Worm (Caenorhabditis elegans) whole organism, L1 larva: Measurements from ENCODE around the gene dsc-1.

Experiments used
- C34B4.2 ChIP-seq: sonication (generic microtip); optimal IDR thresholded peaks from 2 replicates; lab custom pipeline; 2017; ENCODE audit warnings: mild to moderate bottlenecking, missing genetic modification characterization, missing compliant biosample characterization
- blmp-1 ChIP-seq: fragments of 150-350 bp; optimal IDR thresholded peaks from 2 replicates; lab custom pipeline; 2014; ENCODE audit warnings: missing biosample characterization, missing genetic modification characterization
- dpl-1 ChIP-seq, 3 experiments: fragments of 150-350 bp in 2 of 3; sonication (generic microtip) in 1 of 3; optimal IDR thresholded peaks; 2 replicates each; lab custom pipeline; 2014 to 2017; ENCODE audit warnings: missing biosample characterization in 3 of 3, missing genetic modification characterization in 3 of 3, missing genetic modification reagents in 3 of 3
- efl-3 ChIP-seq: fragments of 200-800 bp; sonication (Bioruptor generic); optimal IDR thresholded peaks from 2 replicates; lab custom pipeline; 2018; ENCODE audit warnings: mild to moderate bottlenecking, missing genetic modification characterization, missing compliant biosample characterization
- elt-2 ChIP-seq: sonication (generic microtip); optimal IDR thresholded peaks from 2 replicates; lab custom pipeline; 2016; ENCODE audit warnings: missing genetic modification characterization, mild to moderate bottlenecking, inconsistent platforms, missing compliant biosample characterization, missing genetic modification reagents
- elt-3 ChIP-seq, 6 experiments: fragments of 150-350 bp in 1 of 6; sonication (generic microtip); optimal IDR thresholded peaks; 2 replicates each; lab custom pipeline; 2017 to 2018; ENCODE audit warnings: missing biosample characterization in 6 of 6, missing genetic modification characterization in 6 of 6, inconsistent platforms in 1 of 6
- ets-5 ChIP-seq: fragments of 200-800 bp; sonication (Bioruptor generic); IDR thresholded peaks from 2 replicates; pipeline ENCODE4 v1.3.6; 2022; ENCODE audit warnings: missing genetic modification characterization, missing compliant biosample characterization
- lin-35 ChIP-seq, 2 experiments: fragments of 150-350 bp; optimal IDR thresholded peaks; 2 replicates each; lab custom pipeline; 2014; ENCODE audit warnings: missing biosample characterization in 2 of 2, missing genetic modification characterization in 2 of 2, missing genetic modification reagents in 2 of 2
- lir-3 ChIP-seq: sonication (generic microtip); optimal IDR thresholded peaks from 2 replicates; lab custom pipeline; 2016; ENCODE audit warnings: mild to moderate bottlenecking, missing genetic modification characterization, moderate library complexity, missing compliant biosample characterization; ENCODE audit not compliant: poor library complexity
- nhr-11 ChIP-seq: fragments of 150-350 bp; optimal IDR thresholded peaks from 2 replicates; lab custom pipeline; 2014; ENCODE audit warnings: missing biosample characterization, missing genetic modification characterization
- nhr-12 ChIP-seq: sonication (generic microtip); optimal IDR thresholded peaks from 2 replicates; lab custom pipeline; 2017; ENCODE audit warnings: missing biosample characterization, missing genetic modification characterization
- pag-3 ChIP-seq: sonication (generic microtip); optimal IDR thresholded peaks from 2 replicates; lab custom pipeline; 2017; ENCODE audit warnings: missing genetic modification characterization, mild to moderate bottlenecking, missing compliant biosample characterization, antibody characterized with exemption, borderline replicate concordance; ENCODE audit not compliant: insufficient read depth
- sptf-1 ChIP-seq: fragments of 150-350 bp; optimal IDR thresholded peaks from 2 replicates; lab custom pipeline; 2014; ENCODE audit warnings: missing biosample characterization, missing genetic modification characterization

ce11 chrX:15026008-15026407, 8.6 kb downstream of the dsc-1 start, which contains the start of gene seb-3:
- TF ChIP-seq blmp-1 (no peak), C34B4.2 (tag; lab: Kevin White, UChicago) (no peak), efl-3 (GFP tag; lab: Kevin White, UChicago) (no peak), nhr-12 (tag; lab: Kevin White, UChicago) (no peak), ets-5 (no peak), elt-2 (tag; lab: Kevin White, UChicago) (no peak), dpl-1 (GFP tag; optimal IDR thresholded peaks at IDR 0.05; lab: Kevin White, UChicago) (no peak), pag-3 (tag; lab: Kevin White, UChicago) (no peak), sptf-1 (tag; lab: Kevin White, UChicago) (no peak), lir-3 (no peak), nhr-11 (no peak), lin-35 (GFP tag; optimal IDR thresholded peaks at IDR 0.05; lab: Kevin White, UChicago) (no peak), elt-3 (tag; optimal IDR thresholded peaks at IDR 0.05; lab: Kevin White, UChicago) (no peak)
